Worm (Caenorhabditis elegans): ENCODE data around the gene C07G2.5.
A peak's percentile ranks its signal among the peaks of the same experiment; 100 is the strongest.

C07G2.5 gene

DNA sequence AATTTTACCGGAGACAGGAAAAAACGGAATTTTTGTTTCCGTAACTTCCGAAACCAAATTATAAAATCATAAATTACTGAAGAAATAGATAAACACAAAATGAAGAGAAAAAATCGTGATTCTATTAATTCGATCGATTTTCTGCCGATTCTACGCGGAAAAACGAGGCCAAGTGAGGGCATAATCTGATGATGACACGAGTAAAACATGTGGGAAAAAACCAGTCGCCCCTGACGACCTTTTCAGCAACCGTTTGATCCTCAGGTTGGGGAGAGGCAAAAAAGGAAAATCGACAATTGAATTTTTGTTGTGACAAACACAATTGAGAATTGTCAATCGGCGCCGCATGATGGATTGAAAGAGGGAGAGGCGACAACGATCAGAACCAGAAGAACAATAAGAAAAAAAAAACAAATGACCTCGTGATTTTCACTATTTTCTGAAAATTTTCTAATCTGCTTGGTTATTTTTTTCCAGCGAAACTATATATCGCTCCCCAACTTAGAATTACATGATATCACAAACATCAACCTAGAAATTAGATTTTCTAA is 6.2 kb upstream of the C07G2.5 start:
- TF ChIP-seq syd-9 (tag; optimal IDR thresholded peaks at IDR 0.05) (no peak), elt-2 (tag; optimal IDR thresholded peaks at IDR 0.05) (no peak)

DNA sequence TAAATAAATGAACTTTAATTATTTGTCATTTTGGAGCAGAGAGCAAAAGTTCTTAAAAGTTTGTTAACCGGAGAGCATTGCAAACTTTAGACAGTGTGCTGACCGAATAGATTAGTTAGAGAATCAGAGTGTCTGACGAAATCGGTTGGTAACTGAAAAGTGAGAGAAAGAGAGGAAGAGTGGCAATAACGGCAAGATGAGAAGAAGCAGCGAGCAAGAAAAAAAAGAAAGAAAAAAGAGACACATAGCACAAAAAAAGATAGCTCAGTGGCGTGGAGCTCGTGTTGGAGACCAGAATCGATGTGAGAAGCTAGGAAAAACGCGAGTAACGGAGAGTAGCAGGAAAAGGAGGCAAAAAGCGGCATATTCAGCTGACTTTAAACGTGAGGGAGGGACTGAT is 5.5 kb upstream of the C07G2.5 start:
- TF ChIP-seq ref-2 (tag; optimal IDR thresholded peaks at IDR 0.05) = no peak
- TF ChIP-seq nfya-1 (tag; optimal IDR thresholded peaks at IDR 0.05) = peak; percentile 4
- TF ChIP-seq hlh-15 (tag; optimal IDR thresholded peaks at IDR 0.05) = no peak
- TF ChIP-seq ceh-18 (tag; optimal IDR thresholded peaks at IDR 0.05) = peak; percentile 41
- no peak for TF ChIP-seq mec-3 (tag; optimal IDR thresholded peaks at IDR 0.05; ENCODE audit: borderline replicate concordance)
- peak; percentile 39 for TF ChIP-seq ceh-31 (tag; optimal IDR thresholded peaks at IDR 0.05)
- TF ChIP-seq ceh-24 (tag; optimal IDR thresholded peaks at IDR 0.05) = no peak
- no peak for TF ChIP-seq syd-9 (tag; optimal IDR thresholded peaks at IDR 0.05)
- no peak for TF ChIP-seq fax-1 (tag; optimal IDR thresholded peaks at IDR 0.05)
- TF ChIP-seq tbx-2 (tag; optimal IDR thresholded peaks at IDR 0.05) = peak; percentile 26
- TF ChIP-seq elt-2 (tag; optimal IDR thresholded peaks at IDR 0.05) = no peak
- TF ChIP-seq hlh-30 (tag; optimal IDR thresholded peaks at IDR 0.05; ENCODE audit: insufficient read depth) = no peak
- TF ChIP-seq nhr-11 (tag; optimal IDR thresholded peaks at IDR 0.05) = no peak
- peak; percentile 11 for TF ChIP-seq unc-42 (tag; optimal IDR thresholded peaks at IDR 0.05)
- no peak for TF ChIP-seq hlh-13 (GFP tag; optimal IDR thresholded peaks at IDR 0.05)
- TF ChIP-seq rnt-1 (tag; optimal IDR thresholded peaks at IDR 0.05) = peak; percentile 23
- no peak for TF ChIP-seq ets-4 (tag; optimal IDR thresholded peaks at IDR 0.05)
- no peak for TF ChIP-seq nhr-232 (tag; optimal IDR thresholded peaks at IDR 0.05)
- TF ChIP-seq K09A11.1 (tag; optimal IDR thresholded peaks at IDR 0.05; ENCODE audit: insufficient read depth) = peak; percentile 28

DNA sequence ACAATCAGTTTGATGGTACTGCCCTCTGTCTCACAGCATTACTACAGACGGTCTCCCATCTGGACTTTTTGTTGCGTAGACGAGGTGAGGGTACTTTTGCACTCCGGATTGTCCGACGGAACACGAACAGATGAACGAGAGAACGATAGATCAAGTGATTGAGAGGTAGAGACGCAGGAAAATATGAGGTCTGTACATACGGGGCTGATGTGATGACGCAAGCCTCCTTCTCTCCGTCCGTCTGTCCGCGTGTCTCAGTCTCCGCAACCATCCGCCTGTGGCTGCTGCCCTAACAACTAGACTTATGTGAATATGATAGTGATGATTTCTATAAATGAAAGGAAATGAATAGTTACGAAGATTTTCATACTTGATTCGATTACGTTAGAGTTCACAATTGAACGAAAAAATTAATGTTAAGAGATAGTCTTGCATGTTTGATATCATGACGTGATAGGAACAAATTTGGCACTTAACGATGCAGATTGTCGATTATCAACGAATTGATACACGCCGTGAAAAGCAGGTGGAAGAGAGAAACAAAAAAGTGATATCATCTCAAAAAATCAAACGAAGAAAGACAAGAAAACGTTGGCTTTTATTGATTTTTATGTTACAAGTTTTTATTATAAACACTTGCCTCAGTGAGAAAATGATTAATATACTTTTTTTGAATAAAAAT is 3.9 kb upstream of the C07G2.5 start:
- TF ChIP-seq pros-1 (tag; optimal IDR thresholded peaks at IDR 0.05) (no peak), C38D4.7 (GFP tag; optimal IDR thresholded peaks at IDR 0.05) (no peak), dmd-4 (tag; optimal IDR thresholded peaks at IDR 0.05; ENCODE audit: borderline replicate concordance) (no peak), hlh-30 (tag; optimal IDR thresholded peaks at IDR 0.05; ENCODE audit: insufficient read depth) (peak; percentile 52), Y22D7AL.16 (tag; optimal IDR thresholded peaks at IDR 0.05) (no peak), elt-2 (tag; optimal IDR thresholded peaks at IDR 0.05) (peak; percentile 67), lin-11 (tag; optimal IDR thresholded peaks at IDR 0.05) (no peak), unc-55 (GFP tag; optimal IDR thresholded peaks at IDR 0.05) (peak; percentile 49), tbx-7 (tag; optimal IDR thresholded peaks at IDR 0.05) (no peak)

DNA sequence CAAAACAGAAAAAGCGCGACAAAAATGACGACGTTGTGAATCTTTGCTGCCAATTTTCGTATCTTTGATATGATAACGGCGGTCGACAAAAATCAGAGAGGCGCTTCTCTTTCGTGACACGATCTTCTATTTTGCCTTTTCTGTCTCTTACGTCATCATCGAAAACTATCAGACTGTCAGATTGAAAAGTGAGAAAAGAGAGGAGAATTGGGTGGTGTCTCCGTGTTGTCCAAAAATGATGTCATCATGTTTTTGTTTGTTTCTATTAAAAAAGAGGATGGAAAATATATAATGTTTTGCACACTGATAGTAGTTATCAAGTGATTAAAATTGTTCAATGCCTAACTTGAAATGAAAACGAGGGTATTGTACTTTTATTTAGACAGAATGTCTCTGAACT is 2.8 kb downstream of the C07G2.5 start:
- no peak for TF ChIP-seq pqm-1 (tag; optimal IDR thresholded peaks at IDR 0.05)
- TF ChIP-seq K02D7.2 (tag; optimal IDR thresholded peaks at IDR 0.05) = no peak
- no peak for TF ChIP-seq syd-9 (tag; optimal IDR thresholded peaks at IDR 0.05)
- TF ChIP-seq hlh-15 (tag; optimal IDR thresholded peaks at IDR 0.05) = no peak
- TF ChIP-seq ceh-18 (tag; optimal IDR thresholded peaks at IDR 0.05) = no peak
- TF ChIP-seq tbx-7 (tag; optimal IDR thresholded peaks at IDR 0.05) = no peak
- TF ChIP-seq madf-2 (tag; optimal IDR thresholded peaks at IDR 0.05) = no peak
- TF ChIP-seq ceh-14 (tag; optimal IDR thresholded peaks at IDR 0.05) = no peak
- no peak for TF ChIP-seq pax-1 (tag; optimal IDR thresholded peaks at IDR 0.05)
- no peak for TF ChIP-seq elt-4 (tag; optimal IDR thresholded peaks at IDR 0.05)
- TF ChIP-seq ceh-34 (tag; optimal IDR thresholded peaks at IDR 0.05) = no peak
- TF ChIP-seq nhr-11 (tag; optimal IDR thresholded peaks at IDR 0.05) = no peak

DNA sequence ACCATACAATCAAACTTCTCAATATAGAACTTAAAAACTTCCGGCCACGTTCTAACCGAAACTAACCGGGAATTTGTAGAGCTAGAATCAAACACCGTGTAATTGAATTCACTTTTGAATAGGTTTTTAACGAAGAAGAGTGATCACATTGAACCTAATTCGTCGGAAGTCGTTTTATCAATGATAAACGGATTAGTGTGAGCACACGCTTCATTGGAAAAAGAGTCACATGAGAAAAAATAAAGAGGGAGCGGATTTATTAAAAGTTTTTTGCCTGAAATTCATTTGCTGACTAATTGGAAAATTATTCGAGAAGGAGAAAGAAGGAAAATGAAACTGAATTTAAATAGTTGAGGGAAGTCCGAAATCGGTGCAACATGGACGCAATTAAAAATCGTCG is 3.2 kb downstream of the C07G2.5 start:
- TF ChIP-seq hlh-13 (GFP tag; optimal IDR thresholded peaks at IDR 0.05) = no peak
- TF ChIP-seq fax-1 (tag; optimal IDR thresholded peaks at IDR 0.05) = no peak
- no peak for TF ChIP-seq pag-3 (tag; optimal IDR thresholded peaks at IDR 0.05; ENCODE audit: borderline replicate concordance)
- no peak for TF ChIP-seq fkh-10 (GFP tag; optimal IDR thresholded peaks at IDR 0.05)
- TF ChIP-seq sox-2 (GFP tag; IDR thresholded peaks at IDR 0.05) = no peak
- no peak for TF ChIP-seq ama-1 (optimal IDR thresholded peaks at IDR 0.05)
- no peak for TF ChIP-seq che-1 (tag; optimal IDR thresholded peaks at IDR 0.05)
- no peak for TF ChIP-seq odd-2 (tag; optimal IDR thresholded peaks at IDR 0.05)
- no peak for TF ChIP-seq unc-42 (tag; optimal IDR thresholded peaks at IDR 0.05)
- no peak for TF ChIP-seq ceh-22 (tag; optimal IDR thresholded peaks at IDR 0.05)
- TF ChIP-seq nhr-11 (tag; optimal IDR thresholded peaks at IDR 0.05) = no peak
- TF ChIP-seq elt-2 (tag; optimal IDR thresholded peaks at IDR 0.05) = no peak
- TF ChIP-seq ttx-3 (tag; optimal IDR thresholded peaks at IDR 0.05) = no peak
- TF ChIP-seq ceh-24 (tag; optimal IDR thresholded peaks at IDR 0.05) = no peak
- TF ChIP-seq sox-4 (tag; optimal IDR thresholded peaks at IDR 0.05) = no peak

Measured in whole organism, late embryonic.